Worm (Caenorhabditis elegans) whole organism, L1 larva: ENCODE results near the gene hint-3.

Source experiments
- blmp-1 ChIP-seq: fragments of 150-350 bp; optimal IDR thresholded peaks from 2 replicates; lab custom pipeline; 2014; ENCODE audit warnings: missing biosample characterization, missing genetic modification characterization
- fkh-10 ChIP-seq: sonication (generic microtip); optimal IDR thresholded peaks from 2 replicates; lab custom pipeline; 2017; ENCODE audit warnings: missing biosample characterization, missing genetic modification reagents, missing genetic modification characterization
- lin-13 ChIP-seq: fragments of 150-350 bp; optimal IDR thresholded peaks from 2 replicates; lab custom pipeline; 2014; ENCODE audit warnings: missing biosample characterization, missing genetic modification reagents, missing genetic modification characterization
- nhr-11 ChIP-seq: fragments of 150-350 bp; optimal IDR thresholded peaks from 2 replicates; lab custom pipeline; 2014; ENCODE audit warnings: missing biosample characterization, missing genetic modification characterization
- tbx-2 ChIP-seq: sonication (generic microtip); optimal IDR thresholded peaks from 2 replicates; lab custom pipeline; 2016; ENCODE audit warnings: missing genetic modification characterization, missing compliant biosample characterization

DNA sequence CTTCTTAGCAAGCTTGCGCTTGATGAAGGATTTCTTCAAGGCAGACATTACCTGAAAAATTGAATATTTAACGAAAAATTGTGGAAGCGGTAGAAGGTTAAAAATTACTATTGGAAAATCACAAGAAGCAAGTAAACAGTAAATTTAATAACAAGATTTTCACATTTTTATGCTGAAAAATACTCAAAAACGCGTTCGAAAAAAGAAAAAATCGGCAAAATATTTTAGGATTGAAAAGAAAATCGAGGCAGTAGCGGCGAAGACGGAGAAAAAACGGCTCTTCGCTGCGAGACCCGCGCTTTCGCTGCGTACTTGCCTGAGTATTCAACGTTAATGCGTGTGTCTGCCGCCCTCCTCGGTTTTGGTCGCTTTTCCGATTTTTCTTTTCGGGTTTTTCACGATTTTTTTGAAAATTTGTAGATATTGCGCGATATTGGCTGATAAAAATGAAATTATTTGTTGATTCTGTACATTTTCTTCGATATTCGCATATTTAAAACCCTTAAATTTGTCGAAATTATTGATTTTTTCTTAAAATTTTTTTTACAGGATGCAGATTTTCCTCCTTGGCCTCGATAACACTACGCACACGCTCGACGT lies 15.9 kb downstream of the hint-3 start, which contains the start of the genes rpl-39 and rps-30:
- TF ChIP-seq tbx-2 (tag; lab: Kevin White, UChicago) (peak; percentile 78), lin-13 (GFP tag; lab: Kevin White, UChicago) (peak; percentile 88), fkh-10 (GFP tag; lab: Kevin White, UChicago) (peak; percentile 46), nhr-11 (tag; lab: Kevin White, UChicago) (peak; percentile 29), blmp-1 (tag; lab: Kevin White, UChicago) (peak; percentile 71)
